Fruit fly (Drosophila melanogaster) whole organism, embryonic: ENCODE results near the gene Psf3.

Source experiments
- Abd-B ChIP-seq: fragments of 200-800 bp; sonication (Bioruptor generic); optimal IDR thresholded peaks from 2 replicates; lab custom pipeline; 2018; ENCODE audit warnings: missing biosample characterization, mild to moderate bottlenecking, missing genetic modification characterization, moderate library complexity
- Asciz ChIP-seq: fragments of 200-800 bp; sonication (Bioruptor generic); optimal IDR thresholded peaks from 2 replicates; lab custom pipeline; 2017; ENCODE audit warnings: missing biosample characterization, mild to moderate bottlenecking, missing genetic modification characterization, missing genetic modification reagents
- Bteb2 ChIP-seq: fragments of 200-800 bp; sonication (Bioruptor generic); optimal IDR thresholded peaks from 2 replicates; lab custom pipeline; 2016; ENCODE audit warnings: missing biosample characterization, missing genetic modification characterization
- CG10147 ChIP-seq: fragments of 200-800 bp; sonication (Bioruptor generic); optimal IDR thresholded peaks from 2 replicates; lab custom pipeline; 2019; ENCODE audit warnings: missing biosample characterization, mild to moderate bottlenecking, missing genetic modification characterization, moderate library complexity
- CG1024 ChIP-seq: fragments of 200-800 bp; sonication (Bioruptor generic); IDR thresholded peaks from 2 replicates; pipeline ENCODE4 v1.3.6; 2022; ENCODE audit warnings: missing biosample characterization, missing genetic modification characterization
- CG10959 ChIP-seq: fragments of 200-800 bp; sonication (Bioruptor generic); IDR thresholded peaks from 2 replicates; pipeline ENCODE4 v1.3.6; 2022; ENCODE audit warnings: missing biosample characterization, missing genetic modification characterization
- CG11093 ChIP-seq: fragments of 200-800 bp; sonication (Bioruptor generic); IDR thresholded peaks from 3 replicates; pipeline ENCODE4 v1.3.6; 2022; ENCODE audit warnings: missing biosample characterization, missing genetic modification characterization
- CG12155 ChIP-seq: fragments of 200-800 bp; sonication (Bioruptor generic); optimal IDR thresholded peaks from 3 replicates; lab custom pipeline; 2016; ENCODE audit warnings: missing biosample characterization, missing genetic modification characterization
- CG12769 ChIP-seq: fragments of 200-800 bp; sonication (Bioruptor generic); optimal IDR thresholded peaks from 2 replicates; lab custom pipeline; 2019; ENCODE audit warnings: missing biosample characterization, mild to moderate bottlenecking, missing genetic modification characterization, moderate library complexity
- CG12942 ChIP-seq: fragments of 200-800 bp; sonication (Bioruptor generic); optimal IDR thresholded peaks from 3 replicates; lab custom pipeline; 2016; ENCODE audit warnings: missing biosample characterization, missing genetic modification characterization
- CG14014 ChIP-seq: fragments of 200-800 bp; sonication (Bioruptor generic); IDR thresholded peaks from 2 replicates; pipeline ENCODE4 v1.3.6; 2022; ENCODE audit warnings: missing biosample characterization, missing genetic modification characterization
- CG15479 ChIP-seq: fragments of 200-800 bp; sonication (Bioruptor generic); optimal IDR thresholded peaks from 3 replicates; lab custom pipeline; 2019; ENCODE audit warnings: missing biosample characterization, mild to moderate bottlenecking, missing genetic modification characterization, moderate library complexity
- CG17328 ChIP-seq: fragments of 200-800 bp; sonication (Bioruptor generic); IDR thresholded peaks from 2 replicates; pipeline ENCODE4 v1.3.6; 2022; ENCODE audit warnings: missing biosample characterization, missing genetic modification characterization
- CG17612 ChIP-seq: fragments of 200-800 bp; sonication (Bioruptor generic); IDR thresholded peaks from 2 replicates; pipeline ENCODE4 v1.3.6; 2022; ENCODE audit warnings: missing biosample characterization, missing genetic modification characterization
- CG18599 ChIP-seq: fragments of 200-800 bp; sonication (Bioruptor generic); optimal IDR thresholded peaks from 3 replicates; lab custom pipeline; 2017; ENCODE audit warnings: missing biosample characterization, missing genetic modification characterization, mild to moderate bottlenecking, moderate library complexity, missing genetic modification reagents
- CG2120 ChIP-seq: fragments of 200-800 bp; sonication (Bioruptor generic); optimal IDR thresholded peaks from 3 replicates; lab custom pipeline; 2016; ENCODE audit warnings: missing biosample characterization, missing genetic modification characterization
- CG2875 ChIP-seq: fragments of 200-800 bp; sonication (Bioruptor generic); optimal IDR thresholded peaks from 2 replicates; lab custom pipeline; 2017; ENCODE audit warnings: missing biosample characterization, mild to moderate bottlenecking, missing genetic modification characterization, missing genetic modification reagents
- CG4404 ChIP-seq: fragments of 200-800 bp; sonication (Bioruptor generic); IDR thresholded peaks from 2 replicates; pipeline ENCODE4 v1.3.6; 2022; ENCODE audit warnings: missing biosample characterization, missing genetic modification characterization
- CG6683 ChIP-seq: fragments of 200-800 bp; sonication (Bioruptor generic); optimal IDR thresholded peaks from 2 replicates; lab custom pipeline; 2017; ENCODE audit warnings: missing biosample characterization, mild to moderate bottlenecking, missing genetic modification characterization, missing genetic modification reagents
- CG8359 ChIP-seq: fragments of 200-800 bp; sonication (Bioruptor generic); optimal IDR thresholded peaks from 2 replicates; lab custom pipeline; 2017; ENCODE audit warnings: missing biosample characterization, mild to moderate bottlenecking, missing genetic modification characterization, borderline replicate concordance
- CG8765 ChIP-seq: fragments of 200-800 bp; sonication (Bioruptor generic); IDR thresholded peaks from 2 replicates; pipeline ENCODE4 v1.3.6; 2022; ENCODE audit warnings: missing biosample characterization, missing genetic modification characterization
- Dll ChIP-seq: fragments of 200-800 bp; sonication (Bioruptor generic); IDR thresholded peaks from 4 replicates; pipeline ENCODE4 v1.3.6; 2022; ENCODE audit warnings: missing biosample characterization, missing genetic modification characterization; ENCODE audit not compliant: partially characterized antibody
- Fer1 ChIP-seq: fragments of 200-800 bp; sonication (Bioruptor generic); optimal IDR thresholded peaks from 2 replicates; lab custom pipeline; 2017; ENCODE audit warnings: missing biosample characterization, mild to moderate bottlenecking, missing genetic modification characterization
- HHEX ChIP-seq: fragments of 200-800 bp; sonication (Bioruptor generic); optimal IDR thresholded peaks from 3 replicates; lab custom pipeline; 2017; ENCODE audit warnings: missing biosample characterization, mild to moderate bottlenecking, missing genetic modification characterization, missing genetic modification reagents
- Hmr ChIP-seq: fragments of 200-800 bp; sonication (Bioruptor generic); optimal IDR thresholded peaks from 3 replicates; lab custom pipeline; 2017; ENCODE audit warnings: mild to moderate bottlenecking, missing biosample characterization, missing genetic modification reagents, missing genetic modification characterization
- Lim3 ChIP-seq: fragments of 200-800 bp; sonication (Bioruptor generic); IDR thresholded peaks from 2 replicates; pipeline ENCODE4 v1.3.6; 2022; ENCODE audit warnings: missing biosample characterization, missing genetic modification characterization
- NfI ChIP-seq: fragments of 200-800 bp; sonication (Bioruptor generic); optimal IDR thresholded peaks from 3 replicates; lab custom pipeline; 2018; ENCODE audit warnings: missing biosample characterization, mild to moderate bottlenecking, missing genetic modification characterization, moderate library complexity
- Rx ChIP-seq: fragments of 200-800 bp; sonication (Bioruptor generic); IDR thresholded peaks from 2 replicates; pipeline ENCODE4 v1.3.6; 2022; ENCODE audit warnings: missing biosample characterization, missing genetic modification characterization
- Sry-β ChIP-seq: fragments of 200-800 bp; sonication (Bioruptor generic); optimal IDR thresholded peaks from 2 replicates; lab custom pipeline; 2018; ENCODE audit warnings: missing biosample characterization, mild to moderate bottlenecking, missing genetic modification characterization, moderate library complexity
- Sry-δ ChIP-seq: fragments of 200-800 bp; sonication (Bioruptor generic); optimal IDR thresholded peaks from 2 replicates; lab custom pipeline; 2016; ENCODE audit warnings: missing biosample characterization, missing genetic modification characterization
- Taf1 ChIP-seq: fragments of 200-800 bp; sonication (Bioruptor generic); IDR thresholded peaks from 2 replicates; pipeline ENCODE4 v1.3.6; 2022; ENCODE audit warnings: missing biosample characterization, missing genetic modification characterization
- Trl ChIP-seq, 3 experiments: fragments of >200 bp in 2 of 3; fragments of 200-800 bp in 1 of 3; sonication (Bioruptor generic) in 1 of 3; optimal IDR thresholded peaks; 2 replicates in 1 of 3; 3 replicates in 2 of 3; lab custom pipeline; 2016 to 2017; ENCODE audit warnings: missing biosample characterization in 1 of 3, missing genetic modification characterization in 1 of 3
- cato ChIP-seq: fragments of 200-800 bp; sonication (Bioruptor generic); optimal IDR thresholded peaks from 2 replicates; lab custom pipeline; 2016; ENCODE audit warnings: missing biosample characterization, missing genetic modification characterization, borderline replicate concordance
- croc ChIP-seq: fragments of 200-800 bp; sonication (Bioruptor generic); conservative IDR thresholded peaks from 3 replicates; pipeline ENCODE4 v1.3.6; 2022; ENCODE audit warnings: missing biosample characterization, missing genetic modification characterization
- fd3F ChIP-seq: fragments of 200-800 bp; sonication (Bioruptor generic); optimal IDR thresholded peaks from 2 replicates; lab custom pipeline; 2018; ENCODE audit warnings: missing biosample characterization, mild to moderate bottlenecking, missing genetic modification characterization, moderate library complexity
- fu2 ChIP-seq: fragments of 200-800 bp; sonication (Bioruptor generic); optimal IDR thresholded peaks from 2 replicates; lab custom pipeline; 2016; ENCODE audit warnings: missing biosample characterization, missing genetic modification characterization
- lbe ChIP-seq: fragments of 200-800 bp; sonication (Bioruptor generic); optimal IDR thresholded peaks from 2 replicates; lab custom pipeline; 2016; ENCODE audit warnings: missing biosample characterization, mild to moderate bottlenecking, missing genetic modification characterization
- maf-S ChIP-seq: fragments of 200-800 bp; sonication (Bioruptor generic); optimal IDR thresholded peaks from 2 replicates; lab custom pipeline; 2016; ENCODE audit warnings: missing biosample characterization, missing genetic modification characterization
- ranshi ChIP-seq: fragments of 200-800 bp; sonication (Bioruptor generic); IDR thresholded peaks from 2 replicates; pipeline ENCODE4 v1.3.6; 2022; ENCODE audit warnings: missing biosample characterization, missing genetic modification characterization
- rib ChIP-seq: fragments of 200-800 bp; sonication (Bioruptor generic); IDR thresholded peaks from 2 replicates; pipeline ENCODE4 v1.3.6; 2022; ENCODE audit warnings: missing biosample characterization, missing genetic modification characterization
- sc ChIP-seq, 3 experiments: fragments of >200 bp in 2 of 3; fragments of 200-800 bp in 1 of 3; sonication (Bioruptor generic) in 1 of 3; optimal IDR thresholded peaks; 2 replicates in 2 of 3; 3 replicates in 1 of 3; lab custom pipeline; 2017; ENCODE audit warnings: mild to moderate bottlenecking in 1 of 3, missing biosample characterization in 1 of 3, missing genetic modification characterization in 1 of 3, missing genetic modification reagents in 1 of 3
- slp2 ChIP-seq: fragments of 200-800 bp; sonication (Bioruptor generic); optimal IDR thresholded peaks from 2 replicates; lab custom pipeline; 2016; ENCODE audit warnings: missing biosample characterization, missing genetic modification characterization
- sna ChIP-seq: fragments of 200-800 bp; sonication (Bioruptor generic); IDR thresholded peaks from 2 replicates; pipeline ENCODE4 v1.3.6; 2022; ENCODE audit warnings: missing biosample characterization, missing genetic modification characterization; ENCODE audit not compliant: partially characterized antibody
- tna ChIP-seq: fragments of 200-800 bp; sonication (Bioruptor generic); IDR thresholded peaks from 2 replicates; pipeline ENCODE4 v1.3.6; 2022; ENCODE audit warnings: missing biosample characterization, missing genetic modification characterization; ENCODE audit not compliant: partially characterized antibody
- unpg ChIP-seq: fragments of 200-800 bp; sonication (Bioruptor generic); optimal IDR thresholded peaks from 3 replicates; lab custom pipeline; 2018; ENCODE audit warnings: missing biosample characterization, mild to moderate bottlenecking, missing genetic modification characterization, moderate library complexity
- vfl ChIP-seq: fragments of 200-800 bp; sonication (Bioruptor generic); optimal IDR thresholded peaks from 2 replicates; lab custom pipeline; 2016; ENCODE audit warnings: missing biosample characterization, missing genetic modification characterization
- zen ChIP-seq: fragments of 200-800 bp; sonication (Bioruptor generic); optimal IDR thresholded peaks from 3 replicates; lab custom pipeline; 2018; ENCODE audit warnings: missing biosample characterization, mild to moderate bottlenecking, missing genetic modification characterization, moderate library complexity
- zen2 ChIP-seq: fragments of 200-800 bp; sonication (Bioruptor generic); IDR thresholded peaks from 3 replicates; pipeline ENCODE4 v1.3.6; 2022; ENCODE audit warnings: missing biosample characterization, missing genetic modification characterization; ENCODE audit not compliant: partially characterized antibody

Gene Psf3

DNA sequence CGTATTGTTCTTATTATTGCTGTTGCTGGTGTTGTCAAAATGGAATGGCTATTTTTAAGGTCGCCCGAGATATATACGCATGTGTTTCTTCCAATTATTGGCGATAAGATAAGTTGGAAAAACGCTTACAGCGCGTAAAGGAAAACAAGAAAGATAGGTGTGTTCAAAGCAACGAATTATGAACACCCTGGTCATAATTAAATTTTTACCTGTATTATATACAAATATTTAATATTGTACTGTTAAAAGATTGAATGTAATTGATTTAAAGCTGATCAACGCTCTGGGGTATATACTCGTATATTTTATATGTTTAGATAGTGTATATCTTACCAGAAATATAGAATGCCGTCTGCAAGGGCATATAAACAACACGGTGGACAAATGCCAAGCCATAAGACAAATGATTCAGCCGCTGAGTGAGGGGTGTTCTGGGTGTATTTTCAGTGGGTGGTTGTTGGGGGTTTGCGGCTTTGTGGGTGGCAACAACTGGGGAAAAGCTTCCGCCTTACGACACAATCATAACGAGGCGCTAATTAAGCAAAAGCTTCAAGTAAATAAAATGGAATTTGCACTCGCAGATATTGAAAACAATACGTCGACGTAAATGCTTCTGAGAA, 12.0 kb upstream of the Psf3 start (continued):
- no peak for TF ChIP-seq Dll (GFP tag; lab: Robert Waterston, UW)
- TF ChIP-seq Asciz (GFP tag; lab: Kevin White, UChicago), result no peak
- TF ChIP-seq unpg (GFP tag; lab: Kevin White, UChicago), result peak; percentile 35
- no peak for TF ChIP-seq rib
- no peak for TF ChIP-seq croc (GFP tag; lab: Robert Waterston, UW)
- TF ChIP-seq ranshi (GFP tag; lab: Robert Waterston, UW), result 0 out of 2 replicates have a peak, but pooled peaks have one; percentile 27
- no peak for TF ChIP-seq Abd-B (GFP tag; lab: Kevin White, UChicago)
- TF ChIP-seq CG18599, result peak; percentile 64
- no peak for TF ChIP-seq tna
- TF ChIP-seq vfl (GFP tag; lab: Kevin White, UChicago), result no peak
- no peak for TF ChIP-seq fu2 (GFP tag; lab: Kevin White, UChicago)
- TF ChIP-seq Taf1, result peak; percentile 30; the same call in 1 of the 2 replicates
- TF ChIP-seq Bteb2 (GFP tag; lab: Kevin White, UChicago), result no peak
- TF ChIP-seq Sry-δ, result no peak
- TF ChIP-seq CG17612, result no peak
- no peak for TF ChIP-seq lbe (GFP tag; lab: Kevin White, UChicago)
- TF ChIP-seq Hmr (GFP tag; lab: Kevin White, UChicago), result peak; percentile 38
- no peak for TF ChIP-seq maf-S
- TF ChIP-seq CG6683 (GFP tag; lab: Kevin White, UChicago), result no peak
- no peak for TF ChIP-seq Sry-β (GFP tag; lab: Kevin White, UChicago)
- TF ChIP-seq CG12155, result no peak
- TF ChIP-seq Trl (optimal IDR thresholded peaks at IDR 0.05; lab: Kevin White, UChicago), result no peak
- TF ChIP-seq Trl (GFP tag; optimal IDR thresholded peaks at IDR 0.05; lab: Kevin White, UChicago), result no peak
- peak; percentile 2 for TF ChIP-seq fd3F (GFP tag; lab: Kevin White, UChicago)
- 0 out of 2 replicates have a peak, but pooled peaks have one; percentile 17 for TF ChIP-seq CG4404 (GFP tag; lab: Robert Waterston, UW)
- peak; percentile 18 for TF ChIP-seq CG10147
- no peak for TF ChIP-seq CG2875 (GFP tag; lab: Kevin White, UChicago)
- TF ChIP-seq CG11093 (GFP tag; lab: Robert Waterston, UW), result no peak
- peak; percentile 43 for TF ChIP-seq Fer1 (GFP tag; lab: Kevin White, UChicago)
- no peak for TF ChIP-seq CG12942 (GFP tag; lab: Kevin White, UChicago)
- no peak for TF ChIP-seq NfI (GFP tag; lab: Kevin White, UChicago)
- TF ChIP-seq Lim3, result no peak
- no peak for TF ChIP-seq CG15479
- TF ChIP-seq HHEX, result peak; percentile 24
- TF ChIP-seq sc (optimal IDR thresholded peaks at IDR 0.05; lab: Kevin White, UChicago), result no peak
- TF ChIP-seq sc (GFP tag; optimal IDR thresholded peaks at IDR 0.05; lab: Kevin White, UChicago), result no peak
- no peak for TF ChIP-seq slp2 (GFP tag; lab: Kevin White, UChicago)
- TF ChIP-seq CG1024 (GFP tag; lab: Robert Waterston, UW), result no peak
- TF ChIP-seq CG17328 (GFP tag; lab: Robert Waterston, UW), result no peak
- TF ChIP-seq CG8765 (GFP tag; lab: Robert Waterston, UW), result no peak
- peak; percentile 53 for TF ChIP-seq CG12769 (tag; lab: Kevin White, UChicago)
- no peak for TF ChIP-seq zen2 (GFP tag; lab: Robert Waterston, UW)
- TF ChIP-seq zen (tag; lab: Kevin White, UChicago), result no peak
- no peak for TF ChIP-seq CG10959 (GFP tag; lab: Robert Waterston, UW)
- TF ChIP-seq cato (GFP tag; lab: Kevin White, UChicago), result no peak
- peak; percentile 51 for TF ChIP-seq CG14014
- no peak for TF ChIP-seq CG8359 (GFP tag; lab: Kevin White, UChicago)
- TF ChIP-seq CG2120 (GFP tag; lab: Kevin White, UChicago), result peak; percentile 43
- TF ChIP-seq sna (GFP tag; lab: Robert Waterston, UW), result no peak
- TF ChIP-seq Rx, result no peak
